Fruit fly (Drosophila melanogaster): ENCODE measurements around the gene CG14286.

Gene CG14286

DNA sequence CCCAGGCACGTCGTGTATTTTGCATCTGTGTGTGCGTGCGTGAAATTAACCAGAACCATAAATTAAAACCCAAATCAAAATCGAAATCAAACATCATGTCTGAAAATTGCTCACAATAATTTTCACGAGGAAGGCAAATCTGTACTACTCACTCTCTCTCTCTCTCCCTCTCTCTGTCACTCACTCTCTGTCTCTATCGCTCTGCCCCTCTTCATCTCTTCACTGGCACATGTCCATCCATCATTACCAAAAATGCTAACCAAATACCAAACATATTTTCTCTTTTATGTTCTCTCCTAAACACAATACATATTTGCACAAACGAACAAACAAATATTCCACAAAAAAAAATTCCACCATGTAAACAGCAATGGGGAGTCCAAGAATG, 8.5 kb upstream of the CG14286 start:
- TF ChIP-seq psq (optimal IDR thresholded peaks at IDR 0.05) (no peak), h (optimal IDR thresholded peaks at IDR 0.05) (no peak), insv (optimal IDR thresholded peaks at IDR 0.05) (no peak), Sin3A (optimal IDR thresholded peaks at IDR 0.05) (no peak)

DNA sequence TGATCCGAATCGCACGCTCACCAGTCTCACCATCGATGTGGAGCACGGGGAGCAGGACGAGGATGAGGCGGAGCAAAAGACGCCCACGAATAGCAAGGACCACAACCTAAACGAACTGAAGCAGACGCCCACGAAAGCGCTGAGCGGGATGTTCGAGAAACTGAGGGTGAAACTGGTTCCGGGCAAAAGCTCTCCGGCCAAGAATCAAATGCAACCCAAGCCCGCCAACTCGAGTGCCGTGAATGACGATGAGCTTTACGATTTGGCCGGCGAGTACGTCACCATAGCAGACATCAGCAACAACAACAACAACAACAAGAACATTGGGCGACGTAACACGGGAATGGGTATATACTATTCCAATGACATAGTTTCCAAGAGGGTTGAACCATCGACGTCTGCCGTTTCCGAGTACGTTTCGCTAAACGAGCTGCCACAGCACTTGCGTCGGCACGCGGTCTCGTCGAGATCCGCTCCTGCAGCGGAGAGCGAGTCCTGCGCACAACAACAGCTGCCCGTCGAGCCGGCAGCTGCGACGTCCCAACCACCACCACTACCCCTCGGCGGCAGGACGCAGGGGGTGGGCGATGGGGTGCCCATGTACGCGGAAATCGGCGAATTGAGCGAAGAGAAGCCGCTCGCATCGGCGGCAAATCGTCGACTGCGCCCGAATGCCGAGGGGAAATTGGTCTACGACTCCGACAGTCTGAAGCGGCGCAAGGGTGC, 6.4 kb upstream of the CG14286 start:
- TF ChIP-seq psq (optimal IDR thresholded peaks at IDR 0.05): no peak
- no peak for TF ChIP-seq insv (optimal IDR thresholded peaks at IDR 0.05)
- no peak for TF ChIP-seq ttk (optimal IDR thresholded peaks at IDR 0.05)
- TF ChIP-seq Myc (optimal IDR thresholded peaks at IDR 0.05): no peak

DNA sequence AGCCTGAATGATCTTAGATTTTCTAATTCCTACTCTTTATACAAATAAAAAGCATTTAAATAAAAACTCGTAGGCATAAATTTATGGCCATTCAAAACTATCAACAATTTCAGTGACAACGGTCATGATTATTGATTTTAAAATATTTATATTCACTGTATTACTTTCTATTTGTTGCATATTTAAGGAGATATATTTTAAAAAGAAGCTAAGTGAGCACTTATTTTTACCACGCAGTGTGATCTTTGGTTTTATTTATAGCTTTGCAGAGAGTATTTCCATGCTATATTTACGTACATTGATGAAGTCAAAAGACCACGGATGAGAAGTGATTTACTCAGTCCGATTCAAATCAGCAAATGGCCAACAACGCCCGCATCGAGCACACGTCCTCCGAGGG, 869 bp downstream of the CG14286 start, which contains the start of gene CG14285:
Gene CG14285 (plus strand): TSS at position 339 of the 400 bp plus-strand sequence.
- TF ChIP-seq insv (optimal IDR thresholded peaks at IDR 0.05): no peak
- TF ChIP-seq h (optimal IDR thresholded peaks at IDR 0.05): no peak
- TF ChIP-seq Sin3A (optimal IDR thresholded peaks at IDR 0.05): no peak
- TF ChIP-seq psq (optimal IDR thresholded peaks at IDR 0.05): no peak
- TF ChIP-seq ttk (optimal IDR thresholded peaks at IDR 0.05): no peak
- no peak for TF ChIP-seq Myc (optimal IDR thresholded peaks at IDR 0.05)

DNA sequence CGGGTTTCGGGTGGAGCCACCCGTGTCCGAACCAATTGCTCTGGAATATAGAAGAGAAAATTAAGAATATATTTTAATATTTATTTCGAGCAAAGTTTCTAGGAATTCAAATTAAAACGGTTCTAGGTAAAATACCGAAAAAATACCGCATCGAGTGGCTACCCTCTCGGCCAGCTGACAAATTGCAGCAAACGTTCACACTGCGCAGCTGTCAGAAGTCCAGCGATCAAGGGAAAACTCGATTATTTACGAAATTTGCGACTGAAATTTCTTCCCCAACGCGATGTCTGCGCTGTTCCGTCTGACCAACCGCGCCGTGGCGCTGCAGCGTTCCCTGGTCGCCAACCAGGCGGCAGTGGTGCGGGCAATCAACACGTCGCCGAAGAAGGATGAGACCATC, 3.3 kb downstream of the CG14286 start, which contains the start of gene NP15.6:
Gene NP15.6 (plus strand): TSS at position 204 of the 400 bp plus-strand sequence.
- TF ChIP-seq insv (optimal IDR thresholded peaks at IDR 0.05) (no peak), ttk (optimal IDR thresholded peaks at IDR 0.05) (no peak), psq (optimal IDR thresholded peaks at IDR 0.05) (no peak), h (optimal IDR thresholded peaks at IDR 0.05) (no peak), Myc (optimal IDR thresholded peaks at IDR 0.05) (no peak), Sin3A (optimal IDR thresholded peaks at IDR 0.05) (no peak)

DNA sequence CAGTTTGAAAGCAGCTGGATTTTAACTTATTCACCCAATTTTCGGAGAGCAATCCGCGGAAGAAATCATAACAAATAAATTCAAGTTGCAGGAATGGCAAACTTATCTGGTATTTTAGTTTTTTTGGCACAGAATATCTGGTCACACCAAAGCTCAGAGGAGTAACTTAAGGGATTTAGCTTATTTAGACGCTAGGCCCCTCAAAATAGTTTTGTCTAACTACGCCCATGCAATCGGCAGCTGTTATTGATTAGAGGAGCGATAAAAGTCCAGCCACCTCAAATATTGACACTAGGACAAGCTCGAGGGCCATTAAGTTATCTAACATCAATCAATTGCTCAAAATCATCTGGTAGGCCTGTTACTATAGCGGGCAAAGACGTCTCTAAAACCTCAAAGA, 4.9 kb downstream of the CG14286 start, which contains the start of the genes GatA and P5cr:
Gene GatA (minus strand): TSS at position 100 of the 400 bp plus-strand sequence.
Gene P5cr (plus strand): TSS at position 174 of the 400 bp plus-strand sequence.
- no peak for TF ChIP-seq psq (optimal IDR thresholded peaks at IDR 0.05)
- no peak for TF ChIP-seq insv (optimal IDR thresholded peaks at IDR 0.05)
- TF ChIP-seq h (optimal IDR thresholded peaks at IDR 0.05): no peak
- TF ChIP-seq Myc (optimal IDR thresholded peaks at IDR 0.05): no peak
- TF ChIP-seq Sin3A (optimal IDR thresholded peaks at IDR 0.05): no peak
- TF ChIP-seq ttk (optimal IDR thresholded peaks at IDR 0.05): no peak

DNA sequence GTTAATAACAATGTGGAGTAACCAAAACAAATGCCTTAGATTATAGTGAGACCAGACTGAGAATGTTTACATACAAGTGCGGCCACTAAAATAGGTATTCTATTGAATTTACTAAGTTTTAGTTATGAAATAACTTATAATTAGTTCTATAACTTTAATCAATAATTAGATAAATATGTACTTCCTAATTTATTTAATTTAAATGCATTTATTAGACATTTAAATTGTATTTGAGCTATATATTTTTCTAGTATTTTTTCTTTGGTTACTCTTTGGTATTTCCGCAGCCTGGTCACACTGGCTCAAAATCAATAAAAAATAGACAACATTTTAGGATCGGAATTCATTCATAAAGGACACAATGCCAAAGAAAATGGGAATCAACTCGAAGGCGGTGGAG, 7.3 kb downstream of the CG14286 start, which contains the start of the genes Prp18 and CG6013:
Gene Prp18 (minus strand): TSS at position 62 of the 400 bp plus-strand sequence.
Gene CG6013 (plus strand): TSS at position 294 of the 400 bp plus-strand sequence.
- TF ChIP-seq psq (optimal IDR thresholded peaks at IDR 0.05) (no peak), h (optimal IDR thresholded peaks at IDR 0.05) (no peak), ttk (optimal IDR thresholded peaks at IDR 0.05) (no peak), Myc (optimal IDR thresholded peaks at IDR 0.05) (no peak), Sin3A (optimal IDR thresholded peaks at IDR 0.05) (no peak), insv (optimal IDR thresholded peaks at IDR 0.05) (no peak)

DNA sequence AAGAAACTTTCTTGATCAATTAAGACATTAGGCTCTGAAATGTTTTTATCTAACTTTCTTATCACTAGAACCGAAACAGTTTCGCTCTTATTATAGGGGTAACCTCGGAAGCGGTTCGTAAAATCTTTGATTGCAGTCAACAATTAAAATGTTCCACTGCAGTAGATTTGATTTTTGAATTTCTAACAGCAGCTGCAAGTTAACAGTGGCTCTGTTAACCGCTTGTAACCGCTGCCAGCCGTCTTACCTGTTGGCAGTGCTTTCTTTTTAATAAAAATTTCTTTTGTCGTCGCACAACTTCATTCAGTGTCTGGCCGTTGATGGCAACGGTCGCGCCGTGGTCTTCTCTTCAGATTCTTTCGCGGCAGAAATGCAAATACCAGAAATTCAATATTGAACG, 9.3 kb downstream of the CG14286 start, which contains the start of gene CG6026:
Gene CG6026 (plus strand): TSS at position 301 of the 400 bp plus-strand sequence.
- TF ChIP-seq Myc (optimal IDR thresholded peaks at IDR 0.05) (no peak), ttk (optimal IDR thresholded peaks at IDR 0.05) (no peak), h (optimal IDR thresholded peaks at IDR 0.05) (no peak), Sin3A (optimal IDR thresholded peaks at IDR 0.05) (no peak), psq (optimal IDR thresholded peaks at IDR 0.05) (no peak), insv (optimal IDR thresholded peaks at IDR 0.05) (no peak)

DNA sequence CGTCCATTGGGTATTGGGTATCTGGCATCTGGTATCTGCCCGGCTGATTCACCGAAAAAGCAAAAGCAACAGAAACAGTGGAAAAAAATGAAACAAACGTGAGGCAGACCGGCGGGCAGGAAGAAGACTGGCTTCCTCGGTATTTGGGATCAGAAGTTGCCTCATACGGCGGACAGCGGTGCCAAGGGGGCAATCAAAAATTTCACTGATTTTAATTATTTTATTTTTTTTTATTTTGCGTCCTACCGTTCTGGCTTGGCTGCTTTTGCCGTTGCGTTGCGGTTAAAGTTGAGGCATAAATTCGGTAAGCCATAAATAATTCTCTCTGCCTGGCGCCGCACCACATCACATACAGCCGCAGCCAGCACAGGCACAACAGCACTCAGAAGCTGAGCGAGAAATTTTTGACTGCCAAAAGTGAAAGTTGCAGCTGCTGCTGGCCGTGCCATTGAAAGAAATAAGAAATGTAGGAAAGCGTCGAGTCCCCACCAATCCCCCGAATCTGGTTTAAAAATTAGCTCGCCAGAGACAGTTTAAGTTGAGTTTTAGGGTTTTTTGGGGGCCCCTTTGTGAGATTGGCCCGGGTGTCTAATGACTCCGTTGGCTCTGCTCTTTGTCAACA, 12.7 kb downstream of the CG14286 start:
- TF ChIP-seq Sin3A (optimal IDR thresholded peaks at IDR 0.05): no peak
- no peak for TF ChIP-seq ttk (optimal IDR thresholded peaks at IDR 0.05)

DNA sequence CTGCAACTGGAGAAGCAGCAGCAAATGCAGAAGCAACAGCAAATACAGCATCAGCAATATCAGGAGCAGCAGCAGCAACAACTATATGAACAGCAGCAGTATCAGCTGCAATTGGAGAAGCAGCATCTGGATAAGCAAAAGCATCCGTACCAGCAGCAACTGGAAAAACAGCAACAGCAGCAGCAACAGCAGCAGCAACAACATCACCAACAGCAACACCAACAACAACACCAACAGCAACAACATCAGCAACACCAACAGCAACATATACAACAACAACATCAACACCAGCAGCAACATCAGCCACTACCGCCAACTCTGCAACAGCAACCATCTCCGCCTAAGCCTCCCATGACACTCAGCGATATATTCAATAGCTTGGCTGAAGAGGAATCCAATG, 16.8 kb downstream of the CG14286 start:
- TF ChIP-seq Sin3A (optimal IDR thresholded peaks at IDR 0.05): no peak
- TF ChIP-seq h (optimal IDR thresholded peaks at IDR 0.05): no peak
- TF ChIP-seq ttk (optimal IDR thresholded peaks at IDR 0.05): no peak
- TF ChIP-seq insv (optimal IDR thresholded peaks at IDR 0.05): no peak

DNA sequence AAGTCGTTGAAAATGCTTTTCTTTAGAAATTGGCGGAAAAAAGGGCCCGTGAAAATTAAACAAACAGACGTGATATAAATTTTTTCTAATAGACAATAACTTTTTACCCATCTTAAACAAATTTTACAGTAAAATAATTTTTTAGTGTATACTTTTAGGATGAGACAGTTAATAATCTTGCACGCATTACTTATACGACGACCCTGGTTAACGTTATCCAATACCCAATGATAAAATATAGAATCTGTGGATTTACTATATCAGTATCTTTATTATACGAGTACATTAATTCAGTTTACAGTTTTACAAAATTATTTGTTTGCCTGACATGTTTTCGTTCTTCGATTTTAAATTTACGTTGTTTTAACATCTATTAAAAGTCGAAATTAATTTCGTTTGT, 20.7 kb downstream of the CG14286 start:
- TF ChIP-seq h (optimal IDR thresholded peaks at IDR 0.05): no peak
- no peak for TF ChIP-seq Myc (optimal IDR thresholded peaks at IDR 0.05)
- no peak for TF ChIP-seq psq (optimal IDR thresholded peaks at IDR 0.05)
- no peak for TF ChIP-seq insv (optimal IDR thresholded peaks at IDR 0.05)
- no peak for TF ChIP-seq ttk (optimal IDR thresholded peaks at IDR 0.05)
- no peak for TF ChIP-seq Sin3A (optimal IDR thresholded peaks at IDR 0.05)

DNA sequence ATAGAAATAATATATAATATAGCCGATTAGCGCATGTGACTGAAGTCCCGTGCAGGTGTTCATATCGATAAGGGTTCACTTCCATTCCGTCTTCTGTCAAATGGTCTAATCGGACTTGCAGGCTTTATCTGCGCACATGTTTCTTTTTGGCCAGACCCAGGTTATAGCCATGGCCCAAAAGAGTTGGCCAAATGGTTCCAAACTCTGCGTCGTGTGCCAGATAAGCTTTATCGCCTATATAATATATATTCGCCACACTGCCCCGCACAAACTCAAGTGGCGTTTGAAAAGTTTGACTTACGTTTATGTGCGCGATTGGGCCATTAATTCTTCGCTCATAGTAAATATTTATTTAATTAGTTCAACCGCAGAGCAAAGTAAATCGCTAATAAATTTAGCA, 27.4 kb downstream of the CG14286 start:
- TF ChIP-seq h (optimal IDR thresholded peaks at IDR 0.05) (no peak), psq (optimal IDR thresholded peaks at IDR 0.05) (no peak), Sin3A (optimal IDR thresholded peaks at IDR 0.05) (no peak), insv (optimal IDR thresholded peaks at IDR 0.05) (no peak), ttk (optimal IDR thresholded peaks at IDR 0.05) (no peak)

DNA sequence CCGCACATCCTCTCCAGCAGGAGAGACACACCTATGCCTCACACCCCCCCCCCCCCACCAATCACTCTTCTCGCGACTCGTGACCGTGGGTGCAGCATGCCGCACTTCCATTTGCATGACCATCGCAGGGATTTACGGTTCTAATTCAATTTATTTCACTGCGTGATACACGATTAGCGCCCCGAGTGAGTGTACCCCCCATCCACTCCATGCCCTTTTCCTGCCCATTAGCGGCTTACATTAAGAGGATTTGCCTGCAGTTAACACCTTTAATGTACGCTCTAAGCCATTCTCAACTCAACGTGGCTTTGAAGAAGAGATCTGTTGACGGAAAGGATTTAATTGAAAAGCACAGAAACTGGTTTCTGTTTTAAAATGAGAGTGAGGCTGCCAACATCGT, 28.6 kb downstream of the CG14286 start:
- TF ChIP-seq ttk (optimal IDR thresholded peaks at IDR 0.05) (no peak), psq (optimal IDR thresholded peaks at IDR 0.05) (no peak), insv (optimal IDR thresholded peaks at IDR 0.05) (no peak)

DNA sequence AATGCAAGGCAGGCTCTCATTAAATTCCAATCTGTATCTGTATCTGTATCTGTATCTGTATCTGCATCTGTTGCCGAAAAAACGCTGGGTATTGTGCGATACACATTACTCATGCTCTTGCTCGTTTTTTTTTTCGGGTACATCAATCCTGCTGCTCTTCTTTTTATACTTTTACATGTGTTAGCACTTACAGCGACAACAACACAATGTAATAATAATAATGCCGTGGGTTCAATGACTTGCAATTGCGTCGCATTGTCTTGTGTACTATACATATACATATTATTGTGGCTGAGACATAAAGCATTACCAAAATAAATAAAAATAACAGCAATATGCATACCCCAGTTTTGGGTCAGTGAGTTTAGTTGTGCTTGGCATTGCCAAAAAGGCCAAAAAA, 30.9 kb downstream of the CG14286 start:
- TF ChIP-seq psq (optimal IDR thresholded peaks at IDR 0.05) (no peak), ttk (optimal IDR thresholded peaks at IDR 0.05) (no peak), insv (optimal IDR thresholded peaks at IDR 0.05) (no peak), Myc (optimal IDR thresholded peaks at IDR 0.05) (no peak), h (optimal IDR thresholded peaks at IDR 0.05) (no peak), Sin3A (optimal IDR thresholded peaks at IDR 0.05) (no peak)
